Fruit fly (Drosophila melanogaster) whole organism, embryonic: ENCODE measurements around the gene udt.

ENCODE experiments used
- Atf6 ChIP-seq: fragments of 200-800 bp; sonication (Bioruptor generic); IDR thresholded peaks from 2 replicates; pipeline ENCODE4 v1.3.6; 2022; ENCODE audit warnings: missing biosample characterization, missing genetic modification characterization
- Bgb ChIP-seq: fragments of 200-800 bp; sonication (Bioruptor generic); IDR thresholded peaks from 2 replicates; pipeline ENCODE4 v1.3.6; 2022; ENCODE audit warnings: missing biosample characterization, missing genetic modification characterization; ENCODE audit not compliant: partially characterized antibody
- Blimp-1 ChIP-seq: fragments of 200-800 bp; sonication (Bioruptor generic); optimal IDR thresholded peaks from 3 replicates; lab custom pipeline; 2018; ENCODE audit warnings: missing biosample characterization, missing genetic modification characterization, mild to moderate bottlenecking, moderate library complexity, missing genetic modification reagents
- CG10267 ChIP-seq: fragments of 200-800 bp; sonication (Bioruptor generic); optimal IDR thresholded peaks from 2 replicates; lab custom pipeline; 2018; ENCODE audit warnings: missing biosample characterization, mild to moderate bottlenecking, missing genetic modification characterization, moderate library complexity
- CG10462 ChIP-seq: fragments of 200-800 bp; sonication (Bioruptor generic); optimal IDR thresholded peaks from 2 replicates; lab custom pipeline; 2016; ENCODE audit warnings: missing biosample characterization, missing genetic modification characterization
- CG11247 ChIP-seq: fragments of 200-800 bp; sonication (Bioruptor generic); IDR thresholded peaks from 2 replicates; pipeline ENCODE4 v1.3.6; 2022; ENCODE audit warnings: missing biosample characterization, missing genetic modification characterization
- CG11560 ChIP-seq: fragments of 200-800 bp; sonication (Bioruptor generic); IDR thresholded peaks from 3 replicates; pipeline ENCODE4 v1.3.6; 2022; ENCODE audit warnings: missing biosample characterization, missing genetic modification characterization
- CG1233 ChIP-seq: fragments of 200-800 bp; sonication (Bioruptor generic); optimal IDR thresholded peaks from 4 replicates; lab custom pipeline; 2018; ENCODE audit warnings: missing biosample characterization, mild to moderate bottlenecking, missing genetic modification characterization
- CG13424 ChIP-seq: fragments of 200-800 bp; sonication (Bioruptor generic); optimal IDR thresholded peaks from 2 replicates; lab custom pipeline; 2019; ENCODE audit warnings: missing biosample characterization, mild to moderate bottlenecking, missing genetic modification characterization, moderate library complexity
- CG13624 ChIP-seq: fragments of 200-800 bp; sonication (Bioruptor generic); optimal IDR thresholded peaks from 2 replicates; lab custom pipeline; 2016; ENCODE audit warnings: missing biosample characterization, missing genetic modification characterization
- CG15269 ChIP-seq: fragments of 200-800 bp; sonication (Bioruptor generic); optimal IDR thresholded peaks from 2 replicates; lab custom pipeline; 2018; ENCODE audit warnings: missing biosample characterization, mild to moderate bottlenecking, missing genetic modification characterization, moderate library complexity
- CG15601 ChIP-seq: fragments of 200-800 bp; sonication (Bioruptor generic); optimal IDR thresholded peaks from 3 replicates; lab custom pipeline; 2019; ENCODE audit warnings: missing biosample characterization, mild to moderate bottlenecking, missing genetic modification characterization, moderate library complexity
- CG1603 ChIP-seq: fragments of 200-800 bp; sonication (Bioruptor generic); optimal IDR thresholded peaks from 2 replicates; lab custom pipeline; 2019; ENCODE audit warnings: missing biosample characterization, mild to moderate bottlenecking, missing genetic modification characterization, moderate library complexity
- CG2120 ChIP-seq: fragments of 200-800 bp; sonication (Bioruptor generic); optimal IDR thresholded peaks from 3 replicates; lab custom pipeline; 2016; ENCODE audit warnings: missing biosample characterization, missing genetic modification characterization
- CG30020 ChIP-seq: fragments of 200-800 bp; optimal IDR thresholded peaks from 2 replicates; lab custom pipeline; 2019; ENCODE audit warnings: missing biosample characterization, mild to moderate bottlenecking, missing genetic modification characterization, moderate library complexity
- CG3281 ChIP-seq: fragments of 200-800 bp; sonication (Bioruptor generic); optimal IDR thresholded peaks from 3 replicates; lab custom pipeline; 2017; ENCODE audit warnings: missing biosample characterization, mild to moderate bottlenecking, missing genetic modification characterization
- CG7271 ChIP-seq: fragments of 200-800 bp; sonication (Bioruptor generic); optimal IDR thresholded peaks from 2 replicates; lab custom pipeline; 2018; ENCODE audit warnings: missing biosample characterization, mild to moderate bottlenecking, missing genetic modification characterization, moderate library complexity
- CG7987 ChIP-seq: fragments of 200-800 bp; sonication (Bioruptor generic); optimal IDR thresholded peaks from 2 replicates; lab custom pipeline; 2018; ENCODE audit warnings: missing biosample characterization, mild to moderate bottlenecking, missing genetic modification characterization, moderate library complexity
- CG9797 ChIP-seq: fragments of 200-800 bp; sonication (Bioruptor generic); optimal IDR thresholded peaks from 3 replicates; lab custom pipeline; 2018; ENCODE audit warnings: missing biosample characterization, mild to moderate bottlenecking, missing genetic modification characterization
- CTCF ChIP-seq: fragments of 200-800 bp; sonication (Bioruptor generic); optimal IDR thresholded peaks from 2 replicates; lab custom pipeline; 2017; ENCODE audit warnings: missing biosample characterization, mild to moderate bottlenecking, missing genetic modification characterization, moderate library complexity
- Camta ChIP-seq: fragments of 200-800 bp; sonication (Bioruptor generic); optimal IDR thresholded peaks from 2 replicates; lab custom pipeline; 2016; ENCODE audit warnings: missing biosample characterization, missing genetic modification characterization
- D19A ChIP-seq: fragments of 200-800 bp; optimal IDR thresholded peaks from 3 replicates; lab custom pipeline; 2019; ENCODE audit warnings: missing biosample characterization, mild to moderate bottlenecking, missing genetic modification characterization, moderate library complexity
- E2f2 ChIP-seq: fragments of 200-800 bp; sonication (Bioruptor generic); IDR thresholded peaks from 2 replicates; pipeline ENCODE4 v1.3.6; 2022; ENCODE audit warnings: missing biosample characterization, missing genetic modification characterization
- Fer1 ChIP-seq: fragments of 200-800 bp; sonication (Bioruptor generic); optimal IDR thresholded peaks from 2 replicates; lab custom pipeline; 2017; ENCODE audit warnings: missing biosample characterization, mild to moderate bottlenecking, missing genetic modification characterization
- HLHmδ ChIP-seq: fragments of 200-800 bp; sonication (Bioruptor generic); optimal IDR thresholded peaks from 2 replicates; lab custom pipeline; 2018; ENCODE audit warnings: missing biosample characterization, mild to moderate bottlenecking, missing genetic modification characterization, moderate library complexity
- Hey ChIP-seq: fragments of 200-800 bp; sonication (Bioruptor generic); optimal IDR thresholded peaks from 3 replicates; lab custom pipeline; 2018; ENCODE audit warnings: missing biosample characterization, mild to moderate bottlenecking, missing genetic modification characterization
- Hr3 ChIP-seq: fragments of 200-800 bp; sonication (Bioruptor generic); optimal IDR thresholded peaks from 3 replicates; lab custom pipeline; 2016; ENCODE audit warnings: missing biosample characterization, missing genetic modification characterization
- Hr51 ChIP-seq, 2 experiments: fragments of 200-800 bp; sonication (Bioruptor generic); optimal IDR thresholded peaks; 2 replicates in 1 of 2; 3 replicates in 1 of 2; lab custom pipeline; 2016 to 2018; ENCODE audit warnings: missing biosample characterization in 2 of 2, missing genetic modification characterization in 2 of 2, mild to moderate bottlenecking in 1 of 2, moderate library complexity in 1 of 2
- MESR4 ChIP-seq: fragments of 200-800 bp; sonication (Bioruptor generic); optimal IDR thresholded peaks from 2 replicates; lab custom pipeline; 2018; ENCODE audit warnings: missing biosample characterization, mild to moderate bottlenecking, missing genetic modification characterization, moderate library complexity
- Stat92E ChIP-seq, 3 experiments: fragments of >200 bp in 2 of 3; fragments of 200-800 bp in 1 of 3; sonication (Bioruptor generic) in 1 of 3; optimal IDR thresholded peaks; 2 replicates each; lab custom pipeline; 2017 to 2019; ENCODE audit warnings: missing biosample characterization in 3 of 3, missing genetic modification characterization in 3 of 3, mild to moderate bottlenecking in 1 of 3, moderate library complexity in 1 of 3
- chm ChIP-seq: fragments of 200-800 bp; sonication (Bioruptor generic); IDR thresholded peaks from 2 replicates; pipeline ENCODE4 v1.3.6; 2022; ENCODE audit warnings: missing biosample characterization, missing genetic modification characterization
- croc ChIP-seq: fragments of 200-800 bp; sonication (Bioruptor generic); conservative IDR thresholded peaks from 3 replicates; pipeline ENCODE4 v1.3.6; 2022; ENCODE audit warnings: missing biosample characterization, missing genetic modification characterization
- dm ChIP-seq: fragments of 200-800 bp; sonication (Bioruptor generic); optimal IDR thresholded peaks from 3 replicates; lab custom pipeline; 2016; ENCODE audit warnings: missing biosample characterization, missing genetic modification characterization
- dpn ChIP-seq, 2 experiments: fragments of 200-800 bp; sonication (Bioruptor generic); optimal IDR thresholded peaks; 3 replicates each; lab custom pipeline; 2016; ENCODE audit warnings: missing biosample characterization in 2 of 2, missing genetic modification characterization in 2 of 2
- eve ChIP-seq, 2 experiments: fragments of >200 bp; optimal IDR thresholded peaks; 2 replicates each; lab custom pipeline; 2017; ENCODE audit warnings: missing biosample characterization in 2 of 2, missing genetic modification characterization in 2 of 2
- ewg ChIP-seq: fragments of 200-800 bp; sonication (Bioruptor generic); optimal IDR thresholded peaks from 3 replicates; lab custom pipeline; 2017; ENCODE audit warnings: mild to moderate bottlenecking, missing biosample characterization, missing genetic modification reagents, missing genetic modification characterization
- gcm ChIP-seq: fragments of 200-800 bp; sonication (Bioruptor generic); optimal IDR thresholded peaks from 2 replicates; lab custom pipeline; 2019; ENCODE audit warnings: missing biosample characterization, mild to moderate bottlenecking, missing genetic modification characterization, moderate library complexity
- gro ChIP-seq: fragments of 200-800 bp; sonication (Bioruptor generic); optimal IDR thresholded peaks from 2 replicates; lab custom pipeline; 2016; ENCODE audit warnings: missing biosample characterization, missing genetic modification characterization
- jigr1 ChIP-seq: fragments of 200-800 bp; sonication (Bioruptor generic); IDR thresholded peaks from 3 replicates; pipeline ENCODE4 v1.3.6; 2022; ENCODE audit warnings: missing biosample characterization, missing genetic modification characterization
- knrl ChIP-seq: fragments of 200-800 bp; sonication (Bioruptor generic); IDR thresholded peaks from 3 replicates; pipeline ENCODE4 v1.3.6; 2022; ENCODE audit warnings: missing biosample characterization, missing genetic modification characterization; ENCODE audit not compliant: partially characterized antibody
- nerfin-1 ChIP-seq: fragments of 200-800 bp; sonication (Bioruptor generic); optimal IDR thresholded peaks from 3 replicates; lab custom pipeline; 2019; ENCODE audit warnings: missing biosample characterization, mild to moderate bottlenecking, missing genetic modification characterization, moderate library complexity
- nom ChIP-seq: fragments of 200-800 bp; sonication (Bioruptor generic); optimal IDR thresholded peaks from 2 replicates; lab custom pipeline; 2017; ENCODE audit warnings: missing biosample characterization, missing genetic modification characterization, mild to moderate bottlenecking, moderate library complexity, missing genetic modification reagents
- onecut ChIP-seq: fragments of 200-800 bp; sonication (Bioruptor generic); IDR thresholded peaks from 2 replicates; pipeline ENCODE4 v1.3.6; 2022; ENCODE audit warnings: missing biosample characterization, missing genetic modification characterization
- org-1 ChIP-seq: fragments of 200-800 bp; sonication (Bioruptor generic); optimal IDR thresholded peaks from 2 replicates; lab custom pipeline; 2017; ENCODE audit warnings: missing biosample characterization, missing genetic modification characterization
- sens-2 ChIP-seq: fragments of 200-800 bp; sonication (Bioruptor generic); IDR thresholded peaks from 2 replicates; pipeline ENCODE4 v1.3.6; 2022; ENCODE audit warnings: missing biosample characterization, missing genetic modification characterization
- trem ChIP-seq: fragments of 200-800 bp; optimal IDR thresholded peaks from 3 replicates; lab custom pipeline; 2019; ENCODE audit warnings: missing biosample characterization, mild to moderate bottlenecking, missing genetic modification characterization, moderate library complexity
- twi ChIP-seq: fragments of 200-800 bp; optimal IDR thresholded peaks from 2 replicates; lab custom pipeline; 2019; ENCODE audit warnings: missing biosample characterization, mild to moderate bottlenecking, missing genetic modification characterization, moderate library complexity
- unpg ChIP-seq: fragments of 200-800 bp; sonication (Bioruptor generic); optimal IDR thresholded peaks from 3 replicates; lab custom pipeline; 2018; ENCODE audit warnings: missing biosample characterization, mild to moderate bottlenecking, missing genetic modification characterization, moderate library complexity
- wek ChIP-seq: fragments of 200-800 bp; sonication (Bioruptor generic); optimal IDR thresholded peaks from 3 replicates; lab custom pipeline; 2018; ENCODE audit warnings: missing biosample characterization, mild to moderate bottlenecking, missing genetic modification characterization, moderate library complexity

udt gene

dm6 chr3R:23732990-23733512, 30.0 kb downstream of the udt start, which contains the start of the genes Hmgcr and Rpn9 (continued):
- TF ChIP-seq CG1603 (tag; lab: Kevin White, UChicago) (peak; percentile 58), CG10267 (tag; lab: Kevin White, UChicago) (peak; percentile 68), Blimp-1 (peak; percentile 11), Bgb (peak; percentile 31; the same call in 1 of the 2 replicates), knrl (GFP tag; lab: Robert Waterston, UW) (peak; percentile 9; the same call in 1 of the 3 replicates), gcm (GFP tag; lab: Kevin White, UChicago) (peak; percentile 30), CTCF (GFP tag; lab: Kevin White, UChicago) (peak; percentile 58), Stat92E (GFP tag; optimal IDR thresholded peaks at IDR 0.05; lab: Kevin White, UChicago) (peak in 1 of 3 experiments; percentile 56), trem (tag; lab: Kevin White, UChicago) (peak; percentile 73), wek (GFP tag; lab: Kevin White, UChicago) (peak; percentile 30), Hr3 (no peak), CG7987 (GFP tag; lab: Kevin White, UChicago) (peak; percentile 41), nerfin-1 (tag; lab: Kevin White, UChicago) (peak; percentile 35), croc (GFP tag; lab: Robert Waterston, UW) (no peak), Hr51 (GFP tag; optimal IDR thresholded peaks at IDR 0.05; lab: Kevin White, UChicago) (peak in 1 of 2 experiments; percentile 11), unpg (peak; percentile 21), sens-2 (no peak), CG11560 (tag; lab: Robert Waterston, UW) (peak; percentile 99), dm (GFP tag; lab: Kevin White, UChicago) (peak; percentile 41), org-1 (GFP tag; lab: Kevin White, UChicago) (no peak), twi (tag; lab: Kevin White, UChicago) (peak; percentile 43), CG11247 (GFP tag; lab: Robert Waterston, UW) (no peak), jigr1 (GFP tag; lab: Robert Waterston, UW) (no peak), gro (peak; percentile 27), CG13624 (GFP tag; lab: Kevin White, UChicago) (peak; percentile 14), D19A (peak; percentile 14), MESR4 (GFP tag; lab: Kevin White, UChicago) (peak; percentile 66), onecut (GFP tag; lab: Robert Waterston, UW) (peak; percentile 26; the same call in 1 of the 2 replicates), CG15269 (peak; percentile 16), CG30020 (tag; lab: Kevin White, UChicago) (peak; percentile 20), CG3281 (GFP tag; lab: Kevin White, UChicago) (peak; percentile 2), chm (peak; percentile 70; the same call in 1 of the 2 replicates), CG7271 (no peak), Atf6 (no peak), CG10462 (GFP tag; lab: Kevin White, UChicago) (no peak), eve (GFP tag; optimal IDR thresholded peaks at IDR 0.05; lab: Kevin White, UChicago) (peak in 1 of 2 experiments; percentile 11), HLHmδ (GFP tag; lab: Kevin White, UChicago) (peak; percentile 72), CG15601 (tag; lab: Kevin White, UChicago) (peak; percentile 76), Hey (tag; lab: Kevin White, UChicago) (no peak), ewg (GFP tag; lab: Kevin White, UChicago) (peak; percentile 70), nom (GFP tag; lab: Kevin White, UChicago) (peak; percentile 49), CG9797 (GFP tag; lab: Kevin White, UChicago) (peak; percentile 97), CG2120 (GFP tag; lab: Kevin White, UChicago) (peak; percentile 27), dpn (GFP tag; optimal IDR thresholded peaks at IDR 0.05; lab: Kevin White, UChicago) (peak; percentile 14 to 24), CG1233 (GFP tag; lab: Kevin White, UChicago) (no peak), Fer1 (peak; percentile 28), CG13424 (tag; lab: Kevin White, UChicago) (peak; percentile 28), Camta (peak; percentile 21), E2f2 (GFP tag; lab: Robert Waterston, UW) (peak; percentile 25; the same call in 1 of the 2 replicates)
